Fruit fly (Drosophila melanogaster): ENCODE results near the gene CG31680.

DNA sequence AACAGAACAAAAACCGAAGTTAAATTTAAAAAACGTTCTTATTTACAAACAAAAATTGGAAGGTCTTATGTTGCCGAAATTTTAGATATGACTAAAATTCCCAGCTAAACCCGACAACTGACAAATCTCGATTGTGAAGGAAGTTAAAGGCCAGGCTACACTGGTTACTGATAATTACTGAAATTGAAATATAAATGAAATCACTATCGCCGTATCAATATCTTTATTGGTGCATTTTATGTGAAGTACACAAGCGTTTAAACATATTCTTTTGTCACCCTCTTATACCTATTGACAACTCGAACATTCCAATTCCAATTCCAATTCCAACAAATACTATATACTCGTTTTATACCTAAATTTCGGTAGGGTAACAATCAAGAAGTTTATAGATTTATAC, 3.2 kb downstream of the CG31680 start, which contains the start of gene CG17470:
- no peak for TF ChIP-seq usp (GFP tag; optimal IDR thresholded peaks at IDR 0.05)
- no peak for TF ChIP-seq psq (optimal IDR thresholded peaks at IDR 0.05)

Measured in whole organism.